Worm (Caenorhabditis elegans): ENCODE data around the gene mrps-5.

DNA sequence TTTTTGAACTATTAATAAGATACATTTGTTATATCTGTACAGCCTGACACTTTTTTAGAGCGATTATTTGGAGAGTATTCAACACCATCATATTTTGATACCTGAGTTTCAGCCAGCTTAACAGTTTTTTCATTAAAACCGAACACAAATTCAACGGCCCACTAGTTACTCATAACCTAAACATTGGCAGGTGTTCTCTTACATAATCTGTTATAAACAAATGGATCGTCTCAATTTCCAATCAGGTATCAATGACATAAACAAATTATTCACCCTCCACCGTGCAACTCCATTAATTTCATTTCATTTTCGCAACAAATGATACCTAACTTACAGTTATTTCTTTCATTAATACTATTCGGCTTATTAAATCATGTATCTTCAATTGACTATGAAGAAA is 47.7 kb downstream of the mrps-5 start, which contains the start of gene cubn-1:
- TF ChIP-seq W03F9.2 (tag; optimal IDR thresholded peaks at IDR 0.05) (no peak), him-1 (tag; optimal IDR thresholded peaks at IDR 0.05) (no peak), dao-5 (tag; optimal IDR thresholded peaks at IDR 0.05) (no peak)

Measured in whole organism, L4/young adult.